Worm (Caenorhabditis elegans): ENCODE data around the gene lips-6.

ce11 chrIV:12029074-12029473, 13.6 kb upstream of the lips-6 start, which contains the start of gene tgn-38:
- TF ChIP-seq tab-1 (GFP tag; IDR thresholded peaks at IDR 0.05) (no peak), klf-2 (GFP tag; conservative IDR thresholded peaks at IDR 0.05) (no peak), ref-1 (GFP tag; conservative IDR thresholded peaks at IDR 0.05) (no peak), ztf-23 (GFP tag; IDR thresholded peaks at IDR 0.05) (no peak), med-1 (GFP tag; optimal IDR thresholded peaks at IDR 0.05; ENCODE audit: insufficient read depth) (no peak), T22C8.4 (GFP tag; IDR thresholded peaks at IDR 0.05) (no peak)
